Worm (Caenorhabditis elegans): Measurements from ENCODE around the gene R13H4.6.

ce11 chrV:11822461-11822939 lies 40.4 kb upstream of the R13H4.6 start, which contains the start of gene pyc-1:
- no peak for TF ChIP-seq ceh-32 (tag; optimal IDR thresholded peaks at IDR 0.05; ENCODE audit: poor library complexity)
- peak; percentile 71 for TF ChIP-seq hlh-30 (tag; optimal IDR thresholded peaks at IDR 0.05; ENCODE audit: insufficient read depth)
- no peak for TF ChIP-seq snpc-4 (tag; optimal IDR thresholded peaks at IDR 0.05)
- no peak for TF ChIP-seq nhr-48 (tag; optimal IDR thresholded peaks at IDR 0.05)

Measured in whole organism, L4 larva.